Worm (Caenorhabditis elegans) whole organism, L4/young adult: ENCODE measurements around the gene nas-20.

ENCODE experiments used
- W03F9.2 ChIP-seq: fragments of 150-350 bp; optimal IDR thresholded peaks from 2 replicates; lab custom pipeline; 2014; ENCODE audit warnings: missing biosample characterization, missing genetic modification characterization
- dao-5 ChIP-seq: sonication (generic microtip); optimal IDR thresholded peaks from 2 replicates; lab custom pipeline; 2016; ENCODE audit warnings: missing genotype, missing genetic modification characterization, moderate library complexity, missing compliant biosample characterization
- him-1 ChIP-seq: sonication (generic microtip); optimal IDR thresholded peaks from 2 replicates; lab custom pipeline; 2016; ENCODE audit warnings: missing genotype, missing genetic modification reagents, missing genetic modification characterization, missing compliant biosample characterization

DNA sequence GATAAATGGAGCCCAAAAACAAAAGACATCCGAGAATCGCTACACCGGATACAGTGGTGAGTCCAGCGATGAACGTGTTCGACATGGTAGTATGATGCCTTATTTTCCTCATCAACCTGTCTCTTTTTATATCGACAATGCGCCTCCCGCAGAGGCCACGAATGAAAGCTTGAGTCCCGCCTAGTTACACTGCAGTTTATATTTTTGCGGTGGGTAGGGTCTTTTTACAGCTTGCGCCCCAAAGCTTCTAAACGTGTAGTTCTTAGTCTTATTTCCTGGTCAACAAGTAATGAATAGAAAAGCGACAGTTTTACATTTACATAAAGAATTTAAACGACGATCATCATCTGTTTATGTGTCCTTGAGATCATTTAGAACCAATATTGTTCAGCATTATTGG, 21.9 kb downstream of the nas-20 start, which contains the start of gene col-156:
- no peak for TF ChIP-seq W03F9.2 (tag; lab: Kevin White, UChicago)
- no peak for TF ChIP-seq dao-5 (tag; lab: Kevin White, UChicago)
- TF ChIP-seq him-1 (tag; lab: Kevin White, UChicago) = no peak
